Worm (Caenorhabditis elegans): ENCODE measurements around the gene srw-66.

Gene srw-66

ce11 chrII:1271814-1272213, at the start of gene srw-66:
TSS of gene srw-66 (minus strand) at chrII:1271914.
- TF ChIP-seq lsy-2 (tag; optimal IDR thresholded peaks at IDR 0.05): no peak
- no peak for TF ChIP-seq peb-1 (tag; optimal IDR thresholded peaks at IDR 0.05)
- no peak for TF ChIP-seq ceh-16 (tag; optimal IDR thresholded peaks at IDR 0.05)
- no peak for TF ChIP-seq unc-39 (tag; optimal IDR thresholded peaks at IDR 0.05)
- TF ChIP-seq nhr-23 (tag; optimal IDR thresholded peaks at IDR 0.05): no peak
- TF ChIP-seq alr-1 (tag; optimal IDR thresholded peaks at IDR 0.05): no peak
- TF ChIP-seq sma-3 (GFP tag; optimal IDR thresholded peaks at IDR 0.05): no peak

ce11 chrII:1320987-1321807, 49.5 kb upstream of the srw-66 start, which contains the start of gene vig-1:
TSS of gene vig-1 (plus strand) at chrII:1321037.
- no peak for TF ChIP-seq R02D3.7 (tag; optimal IDR thresholded peaks at IDR 0.05)
- TF ChIP-seq F13H6.1 (tag; optimal IDR thresholded peaks at IDR 0.05): no peak

- TF ChIP-seq alr-1 (tag; optimal IDR thresholded peaks at IDR 0.05) (no peak), ztf-4 (tag; optimal IDR thresholded peaks at IDR 0.05) (peak; percentile 78), crh-2 (tag; optimal IDR thresholded peaks at IDR 0.05) (peak; percentile 98), fos-1 (tag; optimal IDR thresholded peaks at IDR 0.05) (peak; percentile 72), sma-3 (GFP tag; optimal IDR thresholded peaks at IDR 0.05) (peak; percentile 98), nhr-10 (tag; optimal IDR thresholded peaks at IDR 0.05) (peak; percentile 81), elt-3 (tag; optimal IDR thresholded peaks at IDR 0.05) (no peak), mdl-1 (tag; optimal IDR thresholded peaks at IDR 0.05) (peak in 1 of 2 experiments; percentile 55), ZK546.5 (tag; optimal IDR thresholded peaks at IDR 0.05) (peak; percentile 98), aly-2 (tag; optimal IDR thresholded peaks at IDR 0.05) (no peak), blmp-1 (tag; optimal IDR thresholded peaks at IDR 0.05; ENCODE audit: insufficient read depth) (peak; percentile 86), nhr-77 (tag; optimal IDR thresholded peaks at IDR 0.05) (peak; percentile 70), gmeb-1 (tag; optimal IDR thresholded peaks at IDR 0.05) (peak; percentile 99), ztf-11 (tag; optimal IDR thresholded peaks at IDR 0.05) (no peak), ceh-82 (tag; optimal IDR thresholded peaks at IDR 0.05) (peak; percentile 76), unc-55 (GFP tag; optimal IDR thresholded peaks at IDR 0.05) (peak; percentile 98), skn-1 (tag; optimal IDR thresholded peaks at IDR 0.05) (peak; percentile 73), nhr-129 (tag; optimal IDR thresholded peaks at IDR 0.05) (peak; percentile 92), lsy-2 (tag; optimal IDR thresholded peaks at IDR 0.05) (peak; percentile 91 to 97), mbf-1 (tag; optimal IDR thresholded peaks at IDR 0.05) (peak; percentile 47), nhr-21 (tag; optimal IDR thresholded peaks at IDR 0.05) (peak; percentile 95), peb-1 (tag; optimal IDR thresholded peaks at IDR 0.05) (no peak), lin-39 (tag; optimal IDR thresholded peaks at IDR 0.05) (no peak), C34F6.9 (tag; optimal IDR thresholded peaks at IDR 0.05) (peak; percentile 95), nhr-12 (tag; optimal IDR thresholded peaks at IDR 0.05) (peak; percentile 5), mab-5 (tag; optimal IDR thresholded peaks at IDR 0.05) (peak; percentile 92), nhr-25 (tag; optimal IDR thresholded peaks at IDR 0.05) (peak; percentile 98), ceh-16 (tag; optimal IDR thresholded peaks at IDR 0.05) (peak; percentile 89), ztf-1 (GFP tag; conservative IDR thresholded peaks at IDR 0.05) (no peak), nhr-11 (tag; optimal IDR thresholded peaks at IDR 0.05) (no peak), nhr-237 (tag; optimal IDR thresholded peaks at IDR 0.05) (peak; percentile 62), F13H6.1 (tag; optimal IDR thresholded peaks at IDR 0.05) (peak; percentile 97), dmd-4 (tag; optimal IDR thresholded peaks at IDR 0.05) (peak; percentile 17), lin-11 (tag; optimal IDR thresholded peaks at IDR 0.05) (peak; percentile 95), R02D3.7 (tag; optimal IDR thresholded peaks at IDR 0.05) (peak; percentile 48), lin-13 (GFP tag; optimal IDR thresholded peaks at IDR 0.05) (peak; percentile 96), sma-9 (GFP tag; optimal IDR thresholded peaks at IDR 0.05) (peak; percentile 95), sma-9 (tag; optimal IDR thresholded peaks at IDR 0.05) (no peak), zag-1 (tag; optimal IDR thresholded peaks at IDR 0.05) (peak; percentile 88), nhr-23 (tag; optimal IDR thresholded peaks at IDR 0.05) (no peak), snpc-4 (tag; optimal IDR thresholded peaks at IDR 0.05) (peak; percentile 79), unc-39 (tag; optimal IDR thresholded peaks at IDR 0.05) (no peak), Y55F3AM.14 (GFP tag; optimal IDR thresholded peaks at IDR 0.05) (peak; percentile 91), egl-27 (tag; optimal IDR thresholded peaks at IDR 0.05) (peak; percentile 88), sem-4 (tag; optimal IDR thresholded peaks at IDR 0.05) (peak; percentile 92), nhr-6 (tag; optimal IDR thresholded peaks at IDR 0.05) (peak; percentile 89), ama-1 (optimal IDR thresholded peaks at IDR 0.05) (peak; percentile 73), unc-62 (GFP tag; optimal IDR thresholded peaks at IDR 0.05) (peak; percentile 46)
These were observed 48.7 kb upstream of the srw-66 start for ce11 chrII:1320412-1320811.
